Fruit fly (Drosophila melanogaster) Kc167 (cell line): ENCODE measurements around the gene CG14246.

Experiments used
- Sin3A ChIP-seq: fragments of >200 bp; optimal IDR thresholded peaks from 2 replicates; lab custom pipeline; 2018; ENCODE audit warnings: missing external identifiers
- ttk ChIP-seq: sonication (Bioruptor generic); optimal IDR thresholded peaks from 2 replicates; lab custom pipeline; 2017; ENCODE audit warnings: missing external identifiers

- TF ChIP-seq ttk (lab: Kevin White, UChicago) (no peak), Sin3A (lab: Kevin White, UChicago) (no peak)
Observed at dm6 chr3R:26728427-26728826, 1.3 kb downstream of the CG14246 start, which contains the start of gene CG14245.
